Worm (Caenorhabditis elegans) whole organism, mixed stage, embryonic: ENCODE measurements around the gene cutl-19.

Experiments
- M03D4.4 ChIP-seq: sonication (generic microtip); optimal IDR thresholded peaks from 2 replicates; lab custom pipeline; 2017; ENCODE audit warnings: mild to moderate bottlenecking, missing genetic modification characterization, missing compliant biosample characterization
- blmp-1 ChIP-seq: fragments of 150-350 bp; optimal IDR thresholded peaks from 2 replicates; lab custom pipeline; 2014; ENCODE audit warnings: missing biosample characterization, missing genetic modification characterization
- ceh-39 ChIP-seq: fragments of 150-350 bp; optimal IDR thresholded peaks from 2 replicates; lab custom pipeline; 2014; ENCODE audit warnings: missing biosample characterization, missing genetic modification characterization
- ceh-43 ChIP-seq: fragments of 200-800 bp; sonication (Bioruptor generic); optimal IDR thresholded peaks from 2 replicates; lab custom pipeline; 2018; ENCODE audit warnings: mild to moderate bottlenecking, missing genetic modification characterization, moderate library complexity, missing compliant biosample characterization
- ceh-83 ChIP-seq: fragments of 200-800 bp; sonication (Bioruptor generic); optimal IDR thresholded peaks from 2 replicates; lab custom pipeline; 2018; ENCODE audit warnings: mild to moderate bottlenecking, missing genetic modification characterization, missing compliant biosample characterization
- ces-1 ChIP-seq: fragments of 150-350 bp; optimal IDR thresholded peaks from 2 replicates; lab custom pipeline; 2014; ENCODE audit warnings: missing biosample characterization, missing genetic modification reagents, missing genetic modification characterization
- cnd-1 ChIP-seq: fragments of 200-800 bp; sonication (Bioruptor generic); optimal IDR thresholded peaks from 2 replicates; lab custom pipeline; 2018; ENCODE audit warnings: mild to moderate bottlenecking, missing genetic modification characterization, missing compliant biosample characterization
- drap-1 ChIP-seq: fragments of 200-800 bp; sonication (Bioruptor generic); optimal IDR thresholded peaks from 3 replicates; lab custom pipeline; 2018; ENCODE audit warnings: mild to moderate bottlenecking, missing genetic modification characterization, missing compliant biosample characterization
- elt-1 ChIP-seq: sonication (generic microtip); optimal IDR thresholded peaks from 2 replicates; lab custom pipeline; 2017; ENCODE audit warnings: missing genetic modification characterization, mild to moderate bottlenecking, missing compliant biosample characterization, antibody characterized with exemption, moderate library complexity, borderline replicate concordance; ENCODE audit not compliant: insufficient read depth
- elt-3 ChIP-seq: fragments of 150-350 bp; optimal IDR thresholded peaks from 2 replicates; lab custom pipeline; 2014; ENCODE audit warnings: missing biosample characterization, missing genetic modification characterization
- flh-1 ChIP-seq: fragments of 200-800 bp; sonication (Bioruptor generic); optimal IDR thresholded peaks from 2 replicates; lab custom pipeline; 2018; ENCODE audit warnings: mild to moderate bottlenecking, missing genetic modification characterization, moderate library complexity, missing compliant biosample characterization
- ham-2 ChIP-seq: fragments of 200-800 bp; sonication (Bioruptor generic); optimal IDR thresholded peaks from 2 replicates; lab custom pipeline; 2018; ENCODE audit warnings: mild to moderate bottlenecking, missing genetic modification characterization, missing compliant biosample characterization
- lin-32 ChIP-seq: fragments of 200-800 bp; sonication (Bioruptor generic); optimal IDR thresholded peaks from 2 replicates; lab custom pipeline; 2018; ENCODE audit warnings: mild to moderate bottlenecking, missing genetic modification characterization, missing compliant biosample characterization
- lsy-2 ChIP-seq: fragments of 150-350 bp; optimal IDR thresholded peaks from 2 replicates; lab custom pipeline; 2014; ENCODE audit warnings: missing biosample characterization, missing genetic modification characterization
- mab-5 ChIP-seq: fragments of 150-350 bp; optimal IDR thresholded peaks from 2 replicates; lab custom pipeline; 2014; ENCODE audit warnings: missing biosample characterization, missing genetic modification characterization
- mep-1 ChIP-seq: fragments of 150-350 bp; optimal IDR thresholded peaks from 2 replicates; lab custom pipeline; 2017; ENCODE audit warnings: missing biosample characterization, missing genetic modification reagents, missing genetic modification characterization, inconsistent platforms
- mls-2 ChIP-seq: sonication (generic microtip); optimal IDR thresholded peaks from 2 replicates; lab custom pipeline; 2016; ENCODE audit warnings: mild to moderate bottlenecking, missing genetic modification characterization, moderate library complexity, missing compliant biosample characterization
- nhr-12 ChIP-seq: fragments of 150-350 bp; optimal IDR thresholded peaks from 2 replicates; lab custom pipeline; 2014; ENCODE audit warnings: missing biosample characterization, missing genetic modification characterization
- nhr-2 ChIP-seq: fragments of 150-350 bp; optimal IDR thresholded peaks from 2 replicates; lab custom pipeline; 2014; ENCODE audit warnings: missing biosample characterization, missing genetic modification characterization
- nhr-237 ChIP-seq: fragments of 150-350 bp; optimal IDR thresholded peaks from 2 replicates; lab custom pipeline; 2014; ENCODE audit warnings: missing biosample characterization, missing genetic modification characterization
- nhr-28 ChIP-seq: fragments of 150-350 bp; optimal IDR thresholded peaks from 2 replicates; lab custom pipeline; 2014; ENCODE audit warnings: missing biosample characterization, missing genetic modification characterization
- nhr-76 ChIP-seq: sonication (generic microtip); optimal IDR thresholded peaks from 2 replicates; lab custom pipeline; 2017; ENCODE audit warnings: missing biosample characterization, missing genetic modification characterization
- pha-4 ChIP-seq: fragments of 150-350 bp; optimal IDR thresholded peaks from 2 replicates; lab custom pipeline; 2018; ENCODE audit warnings: missing biosample characterization, missing genetic modification reagents, missing genetic modification characterization
- snpc-4 ChIP-seq: fragments of 150-350 bp; optimal IDR thresholded peaks from 2 replicates; lab custom pipeline; 2014; ENCODE audit warnings: missing biosample characterization, missing genetic modification characterization
- sptf-1 ChIP-seq: sonication (generic microtip); optimal IDR thresholded peaks from 2 replicates; lab custom pipeline; 2017; ENCODE audit warnings: mild to moderate bottlenecking, missing genetic modification characterization, moderate library complexity, missing compliant biosample characterization
- tbx-8 ChIP-seq: fragments of 200-800 bp; sonication (Bioruptor generic); optimal IDR thresholded peaks from 2 replicates; lab custom pipeline; 2018; ENCODE audit warnings: mild to moderate bottlenecking, missing genetic modification characterization, moderate library complexity, missing compliant biosample characterization
- unc-120 ChIP-seq: sonication (generic microtip); optimal IDR thresholded peaks from 2 replicates; lab custom pipeline; 2017; ENCODE audit warnings: missing genetic modification characterization, missing compliant biosample characterization; ENCODE audit not compliant: poor library complexity, severe bottlenecking
- unc-39 ChIP-seq: fragments of 150-350 bp; optimal IDR thresholded peaks from 2 replicates; lab custom pipeline; 2014; ENCODE audit warnings: missing biosample characterization, missing genetic modification characterization
- unc-62 ChIP-seq: fragments of 150-350 bp; optimal IDR thresholded peaks from 2 replicates; lab custom pipeline; 2014; ENCODE audit warnings: missing biosample characterization, missing genetic modification reagents, missing genetic modification characterization
- zip-8 ChIP-seq: fragments of 150-350 bp; optimal IDR thresholded peaks from 2 replicates; lab custom pipeline; 2014; ENCODE audit warnings: missing biosample characterization, missing genetic modification characterization

cutl-19 gene

DNA sequence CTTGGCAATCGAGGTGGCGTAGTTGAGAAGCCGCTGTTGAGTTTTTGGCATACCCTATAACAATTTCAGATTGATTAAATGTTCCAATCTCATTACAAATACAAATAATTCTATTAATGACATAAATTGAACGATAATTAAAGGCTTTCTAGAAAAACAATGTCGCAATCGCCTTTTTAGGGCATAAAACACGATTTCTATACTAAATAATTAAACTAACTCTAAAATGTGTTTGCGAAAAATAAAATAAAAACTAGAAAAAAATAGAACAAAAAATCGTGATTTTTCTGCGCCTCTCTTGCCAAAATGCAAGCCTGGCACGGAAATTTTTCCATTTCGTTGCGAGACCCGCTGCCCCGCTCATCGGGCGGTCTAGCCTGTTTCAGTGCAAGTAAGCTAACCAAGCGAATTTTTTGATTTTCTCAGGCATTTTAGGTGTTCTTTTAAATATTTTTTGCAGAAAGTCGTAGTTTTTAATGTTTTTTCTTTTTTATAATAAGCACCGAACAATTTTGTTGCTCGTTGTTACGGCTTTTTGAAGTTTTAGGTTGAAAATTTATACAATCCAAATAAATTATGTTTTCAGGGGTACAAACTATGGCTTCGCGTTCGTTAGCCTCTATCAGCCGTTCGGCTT lies 10.5 kb upstream of the cutl-19 start, which contains the start of the genes C34E10.12, C34E10.10 and atp-2 (continued):
- TF ChIP-seq ham-2 (GFP tag; lab: Kevin White, UChicago) = peak; percentile 90

DNA sequence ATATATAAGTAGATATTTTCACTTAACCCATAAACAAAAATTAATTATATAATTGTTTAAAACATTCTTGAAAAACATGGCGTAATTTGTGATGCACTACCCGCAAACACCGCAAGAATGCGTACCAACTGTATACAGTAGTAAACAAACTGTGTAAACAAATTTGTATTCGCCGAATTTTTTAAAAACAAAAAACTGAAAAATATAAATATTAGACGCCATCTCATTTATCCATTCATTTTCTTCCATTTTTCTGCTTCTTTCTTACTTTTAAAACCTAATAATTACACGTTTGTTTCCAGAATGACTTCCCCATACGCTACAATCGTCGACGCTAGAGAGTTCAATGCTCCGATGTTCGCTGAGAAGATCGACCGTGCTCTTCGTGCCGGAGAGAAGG lies 7.9 kb upstream of the cutl-19 start, which contains the start of gene nex-1:
Gene nex-1 (plus strand): TSS at position 301 of the 400 bp plus-strand sequence.
- TF ChIP-seq ceh-83 = no peak
- TF ChIP-seq unc-62 = no peak
- no peak for TF ChIP-seq lsy-2
- TF ChIP-seq elt-1 (tag; lab: Kevin White, UChicago) = no peak
- no peak for TF ChIP-seq flh-1 (GFP tag; lab: Kevin White, UChicago)
- no peak for TF ChIP-seq nhr-28 (tag; lab: Kevin White, UChicago)
- TF ChIP-seq tbx-8 = no peak
- TF ChIP-seq zip-8 = no peak
- no peak for TF ChIP-seq unc-120
- no peak for TF ChIP-seq ceh-43 (GFP tag; lab: Kevin White, UChicago)
- TF ChIP-seq cnd-1 (tag; lab: Kevin White, UChicago) = no peak
- TF ChIP-seq ham-2 (GFP tag; lab: Kevin White, UChicago) = no peak
- no peak for TF ChIP-seq sptf-1 (tag; lab: Kevin White, UChicago)
- no peak for TF ChIP-seq elt-3 (tag; lab: Kevin White, UChicago)
- no peak for TF ChIP-seq drap-1 (GFP tag; lab: Kevin White, UChicago)
- TF ChIP-seq nhr-2 = no peak

DNA sequence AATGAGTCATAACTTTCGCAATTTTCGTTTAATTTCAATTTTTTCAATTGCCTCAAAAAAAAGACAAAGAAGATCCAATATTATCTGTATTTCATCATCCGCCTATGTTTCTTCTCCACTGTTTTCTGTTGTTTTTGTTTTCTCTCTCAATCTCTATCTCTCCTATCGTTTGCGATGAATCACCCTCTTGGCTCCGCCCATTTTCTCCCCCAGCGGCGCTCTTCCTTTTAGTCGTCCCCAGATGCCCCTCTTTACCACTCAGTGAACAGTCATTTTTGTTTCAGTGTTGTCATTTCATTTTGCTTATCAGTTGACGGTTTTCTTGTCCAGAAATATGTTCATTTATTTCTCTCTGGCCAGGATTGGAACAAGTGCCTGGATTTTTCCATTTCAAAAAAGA lies 7.5 kb upstream of the cutl-19 start:
- TF ChIP-seq pha-4 (tag; lab: Kevin White, UChicago) (no peak), zip-8 (no peak), M03D4.4 (no peak), unc-39 (tag; lab: Kevin White, UChicago) (no peak), nhr-12 (tag; lab: Kevin White, UChicago) (no peak), drap-1 (GFP tag; lab: Kevin White, UChicago) (no peak), mab-5 (no peak), nhr-2 (no peak), mep-1 (tag; lab: Kevin White, UChicago) (no peak), snpc-4 (tag; lab: Kevin White, UChicago) (no peak), unc-120 (no peak), nhr-237 (tag; lab: Kevin White, UChicago) (no peak), unc-62 (no peak), elt-3 (tag; lab: Kevin White, UChicago) (no peak), mls-2 (tag; lab: Kevin White, UChicago) (no peak)

DNA sequence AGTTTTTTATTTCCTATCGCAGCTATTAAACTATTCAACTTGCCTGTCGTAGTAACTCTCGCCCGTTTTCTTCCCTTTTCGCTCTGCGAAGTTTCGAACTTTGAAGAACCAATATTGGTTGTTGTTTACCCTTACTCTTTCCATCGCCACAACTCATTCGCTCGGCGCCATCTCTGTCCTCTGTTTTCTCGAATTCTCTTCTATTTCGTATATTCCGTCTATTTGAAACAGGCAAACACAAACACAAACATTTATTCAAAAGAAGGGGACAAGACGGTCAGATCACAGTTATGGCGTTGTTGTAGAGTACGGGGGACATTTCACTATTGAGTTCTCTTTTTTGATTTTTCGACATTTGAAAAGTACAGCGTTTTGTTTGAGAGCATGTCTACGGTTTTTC lies 5.4 kb upstream of the cutl-19 start:
- TF ChIP-seq pha-4 (tag; lab: Kevin White, UChicago) = peak; percentile 8
- TF ChIP-seq unc-62 = no peak
- TF ChIP-seq, all 35 proteins: peak for 1

DNA sequence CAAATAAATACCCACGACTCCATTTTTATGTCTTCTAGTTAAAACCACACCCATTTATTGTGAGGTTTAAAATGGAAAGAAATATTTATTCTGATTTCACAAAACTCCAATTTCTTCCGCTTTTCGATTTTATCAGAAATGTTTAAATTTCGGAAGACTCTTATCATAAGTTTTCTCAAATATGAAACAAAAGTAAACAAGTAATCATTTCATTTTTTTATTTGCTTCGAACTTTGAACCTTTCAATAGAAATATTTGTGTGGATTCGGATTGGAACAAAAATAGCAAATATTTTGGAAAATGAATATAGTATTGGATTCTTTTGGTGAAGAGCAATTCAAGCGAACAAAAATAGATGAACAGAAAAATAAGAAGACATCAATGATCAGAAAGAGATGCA lies 4.4 kb upstream of the cutl-19 start:
- no peak for TF ChIP-seq zip-8
- no peak for TF ChIP-seq ces-1 (GFP tag; lab: Kevin White, UChicago)
- no peak for TF ChIP-seq lsy-2
- no peak for TF ChIP-seq sptf-1 (tag; lab: Kevin White, UChicago)
- no peak for TF ChIP-seq M03D4.4
- no peak for TF ChIP-seq nhr-2
- TF ChIP-seq mep-1 (tag; lab: Kevin White, UChicago) = no peak
- no peak for TF ChIP-seq pha-4 (tag; lab: Kevin White, UChicago)
- no peak for TF ChIP-seq lin-32 (GFP tag; lab: Kevin White, UChicago)
- no peak for TF ChIP-seq unc-62
- TF ChIP-seq ham-2 (GFP tag; lab: Kevin White, UChicago) = no peak
- no peak for TF ChIP-seq tbx-8
- TF ChIP-seq blmp-1 (tag; lab: Kevin White, UChicago) = no peak
- no peak for TF ChIP-seq elt-1 (tag; lab: Kevin White, UChicago)
- no peak for TF ChIP-seq ceh-43 (GFP tag; lab: Kevin White, UChicago)
- TF ChIP-seq nhr-76 (tag; lab: Kevin White, UChicago) = no peak
- no peak for TF ChIP-seq unc-39 (tag; lab: Kevin White, UChicago)
- no peak for TF ChIP-seq ceh-83
- TF ChIP-seq ceh-39 (tag; lab: Kevin White, UChicago) = no peak
- TF ChIP-seq flh-1 (GFP tag; lab: Kevin White, UChicago) = no peak
